Fruit fly (Drosophila melanogaster) Kc167 (cell line): Measurements from ENCODE around the gene CG31663.

Experiments
- Myc ChIP-seq: fragments of >200 bp; optimal IDR thresholded peaks from 2 replicates; lab custom pipeline; 2017; ENCODE audit warnings: missing external identifiers
- Sin3A ChIP-seq: fragments of >200 bp; optimal IDR thresholded peaks from 2 replicates; lab custom pipeline; 2018; ENCODE audit warnings: missing external identifiers
- h ChIP-seq: fragments of >200 bp; optimal IDR thresholded peaks from 3 replicates; lab custom pipeline; 2018; ENCODE audit warnings: missing external identifiers
- psq ChIP-seq: fragments of >200 bp; optimal IDR thresholded peaks from 2 replicates; lab custom pipeline; 2017; ENCODE audit warnings: missing external identifiers
- ttk ChIP-seq: sonication (Bioruptor generic); optimal IDR thresholded peaks from 2 replicates; lab custom pipeline; 2017; ENCODE audit warnings: missing external identifiers

dm6 chr2L:1912489-1912888 is 31.2 kb upstream of the CG31663 start:
- TF ChIP-seq Myc (lab: Kevin White, UChicago): no peak
- TF ChIP-seq h: no peak
- TF ChIP-seq Sin3A (lab: Kevin White, UChicago): no peak
- no peak for TF ChIP-seq psq (lab: Kevin White, UChicago)
- TF ChIP-seq ttk: no peak
